Worm (Caenorhabditis elegans) whole organism, early embryonic: ENCODE results near the gene ckb-2.

Experiments
- ama-1 ChIP-seq: fragments of 150-350 bp; optimal IDR thresholded peaks from 2 replicates; lab custom pipeline; 2014
- ceh-36 ChIP-seq: sonication (generic microtip); optimal IDR thresholded peaks from 2 replicates; lab custom pipeline; 2016; ENCODE audit warnings: missing genetic modification characterization, inconsistent platforms, missing compliant biosample characterization
- flt-1 ChIP-seq: fragments of 200-800 bp; sonication (Bioruptor generic); IDR thresholded peaks from 2 replicates; pipeline ENCODE4 v1.3.6; 2022; ENCODE audit warnings: missing genetic modification characterization, missing compliant biosample characterization
- hmbx-1 ChIP-seq: sonication (generic microtip); optimal IDR thresholded peaks from 2 replicates; lab custom pipeline; 2016; ENCODE audit warnings: mild to moderate bottlenecking, missing genetic modification characterization, missing compliant biosample characterization
- hmg-4 ChIP-seq: fragments of 200-800 bp; sonication (Bioruptor generic); optimal IDR thresholded peaks from 2 replicates; lab custom pipeline; 2018; ENCODE audit warnings: mild to moderate bottlenecking, missing genetic modification characterization, missing compliant biosample characterization
- tra-4 ChIP-seq: sonication (generic microtip); optimal IDR thresholded peaks from 2 replicates; lab custom pipeline; 2017; ENCODE audit warnings: missing genetic modification characterization, missing compliant biosample characterization

- TF ChIP-seq ama-1 (lab: Kevin White, UChicago) (no peak), tra-4 (no peak), ceh-36 (no peak), hmbx-1 (no peak), flt-1 (GFP tag; lab: Robert Waterston, UW) (no peak), hmg-4 (GFP tag; lab: Kevin White, UChicago) (no peak)
These were observed 50.2 kb downstream of the ckb-2 start, which contains the start of the genes R07E5.19 and pdcd-2 for ce11 chrIII:4417956-4418355.
